Fruit fly (Drosophila melanogaster) whole organism, embryonic: ENCODE results near the gene CG7272.

Experiments used
- Ada2b ChIP-seq: fragments of 200-800 bp; sonication (Bioruptor generic); IDR thresholded peaks from 2 replicates; pipeline ENCODE4 v1.3.6; 2022; ENCODE audit warnings: missing biosample characterization, missing genetic modification characterization
- CG10431 ChIP-seq: fragments of 200-800 bp; sonication (Bioruptor generic); optimal IDR thresholded peaks from 3 replicates; lab custom pipeline; 2018; ENCODE audit warnings: missing biosample characterization, mild to moderate bottlenecking, missing genetic modification characterization
- CG11723 ChIP-seq: fragments of 200-800 bp; sonication (Bioruptor generic); optimal IDR thresholded peaks from 2 replicates; lab custom pipeline; 2017; ENCODE audit warnings: missing biosample characterization, mild to moderate bottlenecking, missing genetic modification characterization
- CG12391 ChIP-seq: fragments of 200-800 bp; sonication (Bioruptor generic); optimal IDR thresholded peaks from 3 replicates; lab custom pipeline; 2018; ENCODE audit warnings: missing biosample characterization, mild to moderate bottlenecking, missing genetic modification characterization, moderate library complexity
- CG12942 ChIP-seq: fragments of 200-800 bp; sonication (Bioruptor generic); optimal IDR thresholded peaks from 3 replicates; lab custom pipeline; 2016; ENCODE audit warnings: missing biosample characterization, missing genetic modification characterization
- CG13296 ChIP-seq: fragments of 200-800 bp; sonication (Bioruptor generic); optimal IDR thresholded peaks from 3 replicates; lab custom pipeline; 2018; ENCODE audit warnings: missing biosample characterization, mild to moderate bottlenecking, missing genetic modification characterization
- CG13894 ChIP-seq: fragments of 200-800 bp; sonication (Bioruptor generic); optimal IDR thresholded peaks from 3 replicates; lab custom pipeline; 2018; ENCODE audit warnings: missing biosample characterization, mild to moderate bottlenecking, missing genetic modification characterization, moderate library complexity
- CG14710 ChIP-seq: fragments of 200-800 bp; sonication (Bioruptor generic); optimal IDR thresholded peaks from 3 replicates; lab custom pipeline; 2019; ENCODE audit warnings: missing biosample characterization, mild to moderate bottlenecking, missing genetic modification characterization, moderate library complexity
- CG1602 ChIP-seq: fragments of 200-800 bp; sonication (Bioruptor generic); optimal IDR thresholded peaks from 3 replicates; lab custom pipeline; 2016; ENCODE audit warnings: missing biosample characterization, missing genetic modification characterization
- CG1603 ChIP-seq: fragments of 200-800 bp; sonication (Bioruptor generic); optimal IDR thresholded peaks from 2 replicates; lab custom pipeline; 2019; ENCODE audit warnings: missing biosample characterization, mild to moderate bottlenecking, missing genetic modification characterization, moderate library complexity
- CG16813 ChIP-seq: fragments of 200-800 bp; sonication (Bioruptor generic); IDR thresholded peaks from 3 replicates; pipeline ENCODE4 v1.3.6; 2022; ENCODE audit warnings: missing biosample characterization, missing genetic modification characterization; ENCODE audit not compliant: partially characterized antibody
- CG16815 ChIP-seq: fragments of 200-800 bp; sonication (Bioruptor generic); optimal IDR thresholded peaks from 3 replicates; lab custom pipeline; 2017; ENCODE audit warnings: missing biosample characterization, mild to moderate bottlenecking, missing genetic modification characterization
- CG1792 ChIP-seq: fragments of 200-800 bp; sonication (Bioruptor generic); optimal IDR thresholded peaks from 2 replicates; lab custom pipeline; 2016; ENCODE audit warnings: missing biosample characterization, missing genetic modification characterization
- CG32532 ChIP-seq: fragments of 200-800 bp; sonication (Bioruptor generic); IDR thresholded peaks from 2 replicates; pipeline ENCODE4 v1.3.6; 2022; ENCODE audit warnings: missing biosample characterization, missing genetic modification characterization
- CG4820 ChIP-seq: fragments of 200-800 bp; sonication (Bioruptor generic); optimal IDR thresholded peaks from 3 replicates; lab custom pipeline; 2016; ENCODE audit warnings: missing biosample characterization, missing genetic modification characterization
- CG6654 ChIP-seq: fragments of 200-800 bp; sonication (Bioruptor generic); optimal IDR thresholded peaks from 2 replicates; lab custom pipeline; 2017; ENCODE audit warnings: missing biosample characterization, mild to moderate bottlenecking, missing genetic modification characterization
- CG6689 ChIP-seq: fragments of 200-800 bp; sonication (Bioruptor generic); IDR thresholded peaks from 2 replicates; pipeline ENCODE4 v1.3.6; 2022; ENCODE audit warnings: missing biosample characterization, missing genetic modification characterization
- CG7271 ChIP-seq: fragments of 200-800 bp; sonication (Bioruptor generic); optimal IDR thresholded peaks from 2 replicates; lab custom pipeline; 2018; ENCODE audit warnings: missing biosample characterization, mild to moderate bottlenecking, missing genetic modification characterization, moderate library complexity
- Chrac-16 ChIP-seq: fragments of 200-800 bp; sonication (Bioruptor generic); optimal IDR thresholded peaks from 3 replicates; lab custom pipeline; 2016; ENCODE audit warnings: missing biosample characterization, missing genetic modification characterization
- D ChIP-seq, 2 experiments: fragments of 200-800 bp in 1 of 2; fragments of >200 bp in 1 of 2; sonication (Bioruptor generic) in 1 of 2; optimal IDR thresholded peaks; 2 replicates in 1 of 2; 3 replicates in 1 of 2; lab custom pipeline; 2017; ENCODE audit warnings: mild to moderate bottlenecking in 1 of 2, missing biosample characterization in 1 of 2, missing genetic modification characterization in 1 of 2, missing genetic modification reagents in 1 of 2
- Dad ChIP-seq: fragments of 200-800 bp; sonication (Bioruptor generic); optimal IDR thresholded peaks from 3 replicates; lab custom pipeline; 2016; ENCODE audit warnings: missing biosample characterization, missing genetic modification characterization
- Dip3 ChIP-seq: fragments of 200-800 bp; sonication (Bioruptor generic); optimal IDR thresholded peaks from 3 replicates; lab custom pipeline; 2016; ENCODE audit warnings: missing biosample characterization, missing genetic modification characterization
- H15 ChIP-seq: fragments of 200-800 bp; sonication (Bioruptor generic); IDR thresholded peaks from 3 replicates; pipeline ENCODE4 v1.3.6; 2022; ENCODE audit warnings: missing biosample characterization, missing genetic modification characterization
- MBD-R2 ChIP-seq: fragments of 200-800 bp; sonication (Bioruptor generic); IDR thresholded peaks from 2 replicates; pipeline ENCODE4 v1.3.6; 2022; ENCODE audit warnings: missing biosample characterization, missing genetic modification characterization
- Med ChIP-seq: fragments of 200-800 bp; sonication (Bioruptor generic); peaks from one replicate; lab custom pipeline; 2016; ENCODE audit warnings: missing biosample characterization, missing genetic modification characterization, mild to moderate bottlenecking, inconsistent platforms, moderate library complexity
- Optix ChIP-seq: fragments of 200-800 bp; sonication (Bioruptor generic); IDR thresholded peaks from 3 replicates; pipeline ENCODE4 v1.3.6; 2022; ENCODE audit warnings: missing biosample characterization, missing genetic modification characterization
- Rfx ChIP-seq: fragments of 200-800 bp; sonication (Bioruptor generic); IDR thresholded peaks from 2 replicates; pipeline ENCODE4 v1.3.6; 2022; ENCODE audit warnings: missing biosample characterization, missing genetic modification characterization
- Sox100B ChIP-seq: fragments of 200-800 bp; sonication (Bioruptor generic); optimal IDR thresholded peaks from 3 replicates; lab custom pipeline; 2018; ENCODE audit warnings: missing biosample characterization, mild to moderate bottlenecking, missing genetic modification characterization
- YL-1 ChIP-seq: fragments of 200-800 bp; sonication (Bioruptor generic); optimal IDR thresholded peaks from 3 replicates; lab custom pipeline; 2017; ENCODE audit warnings: missing biosample characterization, mild to moderate bottlenecking, missing genetic modification characterization
- al ChIP-seq: fragments of 200-800 bp; sonication (Bioruptor generic); IDR thresholded peaks from 2 replicates; pipeline ENCODE4 v1.3.6; 2022; ENCODE audit warnings: missing biosample characterization, missing genetic modification characterization
- amos ChIP-seq: fragments of 200-800 bp; sonication (Bioruptor generic); IDR thresholded peaks from 2 replicates; pipeline ENCODE4 v1.3.6; 2022; ENCODE audit warnings: missing biosample characterization, missing genetic modification characterization; ENCODE audit not compliant: partially characterized antibody
- ap ChIP-seq: fragments of 200-800 bp; sonication (Bioruptor generic); IDR thresholded peaks from 2 replicates; pipeline ENCODE4 v1.3.6; 2022; ENCODE audit warnings: missing biosample characterization, missing genetic modification characterization
- btn ChIP-seq: fragments of 200-800 bp; sonication (Bioruptor generic); optimal IDR thresholded peaks from 2 replicates; lab custom pipeline; 2016; ENCODE audit warnings: missing biosample characterization, missing genetic modification characterization
- chif ChIP-seq, 2 experiments: fragments of 200-800 bp; sonication (Bioruptor generic); optimal IDR thresholded peaks; 3 replicates each; lab custom pipeline; 2016; ENCODE audit warnings: missing biosample characterization in 2 of 2, missing genetic modification characterization in 2 of 2
- chinmo ChIP-seq: fragments of 200-800 bp; sonication (Bioruptor generic); IDR thresholded peaks from 4 replicates; pipeline ENCODE4 v1.3.6; 2022; ENCODE audit warnings: missing biosample characterization, missing genetic modification characterization; ENCODE audit not compliant: partially characterized antibody
- crc ChIP-seq: fragments of 200-800 bp; sonication (Bioruptor generic); optimal IDR thresholded peaks from 2 replicates; lab custom pipeline; 2016; ENCODE audit warnings: missing biosample characterization, missing genetic modification characterization
- croc ChIP-seq: fragments of 200-800 bp; sonication (Bioruptor generic); conservative IDR thresholded peaks from 3 replicates; pipeline ENCODE4 v1.3.6; 2022; ENCODE audit warnings: missing biosample characterization, missing genetic modification characterization
- emc ChIP-seq: fragments of 200-800 bp; sonication (Bioruptor generic); optimal IDR thresholded peaks from 2 replicates; lab custom pipeline; 2016; ENCODE audit warnings: missing biosample characterization, missing genetic modification characterization
- ewg ChIP-seq: fragments of 200-800 bp; sonication (Bioruptor generic); optimal IDR thresholded peaks from 3 replicates; lab custom pipeline; 2017; ENCODE audit warnings: mild to moderate bottlenecking, missing biosample characterization, missing genetic modification reagents, missing genetic modification characterization
- kni ChIP-seq: fragments of 200-800 bp; sonication (Bioruptor generic); optimal IDR thresholded peaks from 3 replicates; lab custom pipeline; 2017; ENCODE audit warnings: mild to moderate bottlenecking, missing biosample characterization, missing genetic modification reagents, missing genetic modification characterization
- lola ChIP-seq, 3 experiments: fragments of >200 bp in 2 of 3; fragments of 200-800 bp in 1 of 3; sonication (Bioruptor generic) in 1 of 3; optimal IDR thresholded peaks; 2 replicates each; lab custom pipeline; 2017 to 2019; ENCODE audit warnings: missing biosample characterization in 3 of 3, missing genetic modification characterization in 3 of 3, mild to moderate bottlenecking in 1 of 3, moderate library complexity in 1 of 3
- mld ChIP-seq: fragments of 200-800 bp; sonication (Bioruptor generic); IDR thresholded peaks from 3 replicates; pipeline ENCODE4 v1.3.6; 2022; ENCODE audit warnings: missing biosample characterization, missing genetic modification characterization; ENCODE audit not compliant: partially characterized antibody
- nau ChIP-seq: fragments of 200-800 bp; sonication (Bioruptor generic); optimal IDR thresholded peaks from 3 replicates; lab custom pipeline; 2017; ENCODE audit warnings: missing biosample characterization, mild to moderate bottlenecking, missing genetic modification characterization, missing genetic modification reagents
- oc ChIP-seq: fragments of 200-800 bp; sonication (Bioruptor generic); optimal IDR thresholded peaks from 2 replicates; lab custom pipeline; 2018; ENCODE audit warnings: missing biosample characterization, mild to moderate bottlenecking, missing genetic modification characterization, moderate library complexity
- org-1 ChIP-seq: fragments of 200-800 bp; sonication (Bioruptor generic); optimal IDR thresholded peaks from 2 replicates; lab custom pipeline; 2017; ENCODE audit warnings: missing biosample characterization, missing genetic modification characterization
- prd ChIP-seq, 3 experiments: fragments of >200 bp in 2 of 3; fragments of 200-800 bp in 1 of 3; sonication (Bioruptor generic) in 1 of 3; optimal IDR thresholded peaks in 2 of 3; IDR thresholded peaks in 1 of 3; 2 replicates in 2 of 3; 3 replicates in 1 of 3; pipeline versions ENCODE4 v1.3.6 to Lab custom; 2017 to 2022; ENCODE audit warnings: missing biosample characterization in 1 of 3, missing genetic modification characterization in 1 of 3
- ssp ChIP-seq: fragments of 200-800 bp; sonication (Bioruptor generic); IDR thresholded peaks from 2 replicates; pipeline ENCODE4 v1.3.6; 2022; ENCODE audit warnings: missing biosample characterization, missing genetic modification characterization
- tap ChIP-seq: fragments of 200-800 bp; optimal IDR thresholded peaks from 3 replicates; lab custom pipeline; 2019; ENCODE audit warnings: missing biosample characterization, mild to moderate bottlenecking, missing genetic modification characterization, moderate library complexity
- toy ChIP-seq: fragments of 200-800 bp; sonication (Bioruptor generic); IDR thresholded peaks from 2 replicates; pipeline ENCODE4 v1.3.6; 2022; ENCODE audit warnings: missing biosample characterization, missing genetic modification characterization

The CG7272 gene

dm6 chr3L:15523806-15524346, 23.1 kb downstream of the CG7272 start, which contains the start of gene CG7945 (continued):
- no peak for TF ChIP-seq ewg (GFP tag; lab: Kevin White, UChicago)
- TF ChIP-seq toy (GFP tag; lab: Robert Waterston, UW), result no peak
- TF ChIP-seq ssp, result no peak
- TF ChIP-seq Dad (GFP tag; lab: Kevin White, UChicago), result no peak
- TF ChIP-seq chinmo (GFP tag; lab: Robert Waterston, UW), result 0 out of 4 replicates have a peak, but pooled peaks have one; percentile 54
- TF ChIP-seq CG6654 (GFP tag; lab: Kevin White, UChicago), result no peak
- no peak for TF ChIP-seq Dip3 (GFP tag; lab: Kevin White, UChicago)
- no peak for TF ChIP-seq emc (GFP tag; lab: Kevin White, UChicago)
- no peak for TF ChIP-seq CG32532 (GFP tag; lab: Robert Waterston, UW)
- TF ChIP-seq chif (GFP tag; optimal IDR thresholded peaks at IDR 0.05; lab: Kevin White, UChicago), result no peak
- no peak for TF ChIP-seq CG7271
- TF ChIP-seq CG1792, result no peak
- no peak for TF ChIP-seq org-1 (GFP tag; lab: Kevin White, UChicago)
- peak; percentile 72 for TF ChIP-seq YL-1 (GFP tag; lab: Kevin White, UChicago)
- peak; percentile 64; the same call in 1 of the 2 replicates for TF ChIP-seq amos (GFP tag; lab: Robert Waterston, UW)
- TF ChIP-seq tap, result no peak
- no peak for TF ChIP-seq ap
- TF ChIP-seq lola (GFP tag; optimal IDR thresholded peaks at IDR 0.05; lab: Kevin White, UChicago), result no peak
- TF ChIP-seq Med (GFP tag; lab: Kevin White, UChicago), result peak; percentile 59
- no peak for TF ChIP-seq btn (GFP tag; lab: Kevin White, UChicago)
- TF ChIP-seq CG11723, result no peak
- TF ChIP-seq CG14710 (tag; lab: Kevin White, UChicago), result peak; percentile 100
- no peak for TF ChIP-seq oc (tag; lab: Kevin White, UChicago)
- TF ChIP-seq CG12391, result peak; percentile 23
- TF ChIP-seq Optix, result no peak
- TF ChIP-seq CG1602 (GFP tag; lab: Kevin White, UChicago), result no peak
- peak; percentile 67 for TF ChIP-seq MBD-R2 (GFP tag; lab: Robert Waterston, UW)
- TF ChIP-seq CG16813 (GFP tag; lab: Robert Waterston, UW), result peak; percentile 59; the same call in 2 of the 3 replicates
- no peak for TF ChIP-seq prd (optimal IDR thresholded peaks at IDR 0.05; lab: Kevin White, UChicago)
- no peak for TF ChIP-seq prd (GFP tag; IDR thresholded peaks at IDR 0.05; lab: Robert Waterston, UW)
- no peak for TF ChIP-seq kni (GFP tag; lab: Kevin White, UChicago)
- TF ChIP-seq Sox100B (GFP tag; lab: Kevin White, UChicago), result no peak
- TF ChIP-seq CG13894, result no peak
- TF ChIP-seq Chrac-16 (GFP tag; lab: Kevin White, UChicago), result no peak
- no peak for TF ChIP-seq CG13296 (GFP tag; lab: Kevin White, UChicago)
- TF ChIP-seq Rfx (GFP tag; lab: Robert Waterston, UW), result no peak
- TF ChIP-seq Ada2b (GFP tag; lab: Robert Waterston, UW), result no peak
- TF ChIP-seq CG16815, result no peak
- TF ChIP-seq mld (GFP tag; lab: Robert Waterston, UW), result 0 out of 3 replicates have a peak, but pooled peaks have one; percentile 28
- no peak for TF ChIP-seq crc
- TF ChIP-seq CG4820, result no peak
- TF ChIP-seq CG12942 (GFP tag; lab: Kevin White, UChicago), result no peak
- no peak for TF ChIP-seq CG10431 (GFP tag; lab: Kevin White, UChicago)
- no peak for TF ChIP-seq al
- TF ChIP-seq croc (GFP tag; lab: Robert Waterston, UW), result no peak
- no peak for TF ChIP-seq nau (GFP tag; lab: Kevin White, UChicago)
- no peak for TF ChIP-seq CG6689
- TF ChIP-seq H15 (GFP tag; lab: Robert Waterston, UW), result no peak
- TF ChIP-seq D (optimal IDR thresholded peaks at IDR 0.05; lab: Kevin White, UChicago), result no peak
- TF ChIP-seq D (GFP tag; optimal IDR thresholded peaks at IDR 0.05; lab: Kevin White, UChicago), result no peak
- peak; percentile 60 for TF ChIP-seq CG1603 (tag; lab: Kevin White, UChicago)
